Fruit fly (Drosophila melanogaster) ovary, adult (tissue): ENCODE data around the gene BicC.
A peak's percentile ranks its signal among the peaks of the same experiment; 100 is the strongest.

Experiments used
- CG17801 ChIP-seq: fragments of 200-800 bp; optimal IDR thresholded peaks from 2 replicates; lab custom pipeline; 2019; ENCODE audit warnings: missing biosample characterization, mild to moderate bottlenecking, missing genetic modification characterization, moderate library complexity; ENCODE audit not compliant: partially characterized antibody

The BicC gene

DNA sequence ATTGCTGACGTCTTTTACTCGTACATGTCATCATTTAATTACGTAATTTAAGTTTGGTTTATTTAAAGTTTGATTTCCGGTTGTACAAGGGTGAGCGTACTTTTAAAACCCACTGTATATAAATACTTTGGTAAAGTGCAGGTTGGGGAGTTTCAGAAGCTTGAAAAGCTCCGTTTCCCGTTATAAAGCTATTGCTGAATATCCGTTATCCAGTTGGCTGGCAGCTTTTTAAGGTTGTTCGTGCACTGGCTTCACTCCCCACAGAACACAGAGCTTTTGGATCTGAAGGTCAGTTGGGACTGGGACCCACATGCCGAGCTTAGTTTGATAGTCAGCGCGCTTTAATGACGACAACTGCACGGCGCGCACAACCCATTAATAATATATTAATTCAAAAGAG is at the start of gene BicC, which contains the start of gene CG45084:
Gene BicC (plus strand): TSS at position 321 of the 400 bp plus-strand sequence.
Gene CG45084 (plus strand): TSS at position 321 of the 400 bp plus-strand sequence.
- TF ChIP-seq CG17801 (GFP tag; lab: Kevin White, UChicago), result no peak

DNA sequence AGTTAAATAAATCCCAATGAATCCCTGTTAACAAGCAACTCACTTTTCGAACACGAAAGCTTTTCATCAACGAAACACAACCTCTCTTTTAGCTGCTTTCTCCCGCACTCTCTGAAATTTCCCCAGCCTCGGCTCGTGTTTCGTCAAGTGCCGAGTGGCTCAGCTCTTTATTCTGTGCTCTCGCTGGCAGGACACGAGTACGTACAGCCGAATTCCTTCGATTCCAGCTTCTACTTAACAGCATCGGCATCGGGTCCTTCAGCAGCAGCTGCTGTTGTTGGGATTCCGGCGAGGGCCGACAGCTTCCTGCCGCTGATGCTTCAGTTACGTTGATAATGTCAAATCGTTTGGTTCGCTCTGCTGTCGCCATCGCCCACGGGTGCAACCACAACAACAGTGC is 41.6 kb upstream of the BicC start, which contains the start of gene beat-Ic:
Gene beat-Ic (plus strand): TSS at position 93 of the 400 bp plus-strand sequence.
- TF ChIP-seq CG17801 (GFP tag; lab: Kevin White, UChicago), result no peak

DNA sequence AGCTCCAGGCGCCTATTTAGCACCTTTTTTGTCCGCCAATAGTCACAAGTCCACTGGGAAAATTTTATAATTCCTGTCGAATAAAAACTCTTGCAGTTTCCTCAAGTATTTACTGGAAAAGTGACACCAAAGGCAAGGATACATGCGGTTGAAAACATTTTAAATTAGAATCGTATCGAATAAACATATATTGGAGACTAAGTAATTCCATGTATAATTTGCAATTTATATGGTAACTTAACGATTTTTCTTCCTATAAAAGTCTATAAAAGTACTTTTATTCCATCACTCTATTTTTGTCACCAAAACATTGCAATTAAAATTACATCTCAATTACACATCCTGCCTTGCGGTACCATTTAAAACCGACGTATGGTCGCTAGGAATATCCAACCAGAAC is 38.3 kb upstream of the BicC start, which contains the start of gene CG34167:
Gene CG34167 (minus strand): TSS at position 101 of the 400 bp plus-strand sequence.
- no peak for TF ChIP-seq CG17801 (GFP tag; lab: Kevin White, UChicago)

DNA sequence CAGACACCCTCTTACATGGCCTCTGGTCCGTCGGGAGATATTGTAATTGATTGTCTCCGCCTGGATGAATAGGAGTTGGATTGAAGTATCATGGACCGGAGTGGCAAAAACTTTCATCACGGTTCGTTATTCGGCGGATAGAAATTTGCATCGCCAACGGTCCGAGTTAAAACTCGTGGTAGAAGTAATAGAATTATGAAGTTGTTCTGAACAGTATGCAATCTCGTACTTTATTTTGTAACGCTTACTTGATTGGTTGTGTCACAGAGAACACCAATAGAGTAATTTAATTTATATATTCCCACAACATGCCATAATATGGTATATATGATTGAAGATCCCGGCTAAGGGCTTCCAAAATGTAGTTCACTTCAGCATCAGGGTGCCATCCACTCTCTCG is 37.8 kb upstream of the BicC start, which contains the start of the genes CG13245 and CG43816:
Gene CG13245 (plus strand): TSS at position 301 of the 400 bp plus-strand sequence.
Gene CG43816 (plus strand): TSS at position 301 of the 400 bp plus-strand sequence.
- no peak for TF ChIP-seq CG17801 (GFP tag; lab: Kevin White, UChicago)

DNA sequence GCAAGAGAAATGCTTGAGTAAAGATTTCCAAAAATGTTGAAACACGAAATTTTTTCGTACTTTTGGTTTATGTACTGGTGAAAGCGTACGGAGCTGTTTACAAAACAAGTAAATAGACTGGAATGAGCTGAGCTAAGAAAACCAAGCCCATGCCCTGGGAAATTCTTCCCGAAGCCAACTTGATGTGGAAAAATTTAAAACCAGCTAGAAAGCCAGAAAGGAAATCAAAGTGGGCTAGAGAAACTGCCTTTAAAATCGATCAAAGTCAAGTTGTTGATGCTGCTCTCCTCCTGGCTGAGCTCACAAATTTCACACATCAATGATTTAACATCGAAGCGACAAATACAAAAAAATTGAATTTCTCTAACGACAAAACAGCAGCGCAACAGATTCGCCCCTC is 35.7 kb upstream of the BicC start, which contains the start of gene CG31820:
Gene CG31820 (minus strand): TSS at position 101 of the 400 bp plus-strand sequence.
- TF ChIP-seq CG17801 (GFP tag; lab: Kevin White, UChicago), result no peak

DNA sequence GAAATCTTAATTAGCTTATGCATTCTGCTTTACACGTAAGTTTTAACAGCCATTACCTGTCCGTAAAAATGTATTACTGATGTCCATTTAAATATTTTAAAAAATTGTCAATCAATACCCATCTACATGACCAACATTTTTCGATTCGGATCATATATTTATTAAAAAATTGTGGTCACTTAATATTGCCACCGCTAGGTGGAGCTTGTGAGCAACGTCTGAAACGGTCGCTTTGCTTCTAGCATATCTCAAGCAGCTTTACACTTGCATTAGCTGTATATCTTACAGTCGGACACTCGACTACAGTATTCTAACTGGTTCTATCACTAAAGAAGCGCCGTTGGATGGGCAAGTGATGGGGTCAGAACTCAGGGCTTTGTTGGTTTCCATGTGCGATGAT is 15.2 kb upstream of the BicC start:
- no peak for TF ChIP-seq CG17801 (GFP tag; lab: Kevin White, UChicago)

DNA sequence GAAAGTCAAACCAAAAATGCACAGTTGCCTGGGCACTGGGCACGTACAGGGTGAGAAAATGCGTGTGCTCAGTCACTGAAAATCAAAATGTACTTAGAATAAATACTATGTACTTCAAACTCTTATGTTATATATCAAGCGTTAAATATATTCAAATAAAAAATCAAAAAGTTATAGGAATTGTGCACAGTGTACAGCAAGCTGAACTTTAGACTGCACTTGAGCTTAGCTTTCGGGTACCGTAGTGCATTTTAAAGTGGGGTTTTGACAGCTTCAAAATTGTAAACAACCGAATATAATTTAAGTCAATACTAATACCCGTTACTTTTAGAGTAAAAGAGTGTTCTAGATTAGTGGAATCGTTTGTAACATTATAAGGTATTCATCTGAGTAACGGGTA is 1.6 kb upstream of the BicC start:
- peak; percentile 58 for TF ChIP-seq CG17801 (GFP tag; lab: Kevin White, UChicago)

DNA sequence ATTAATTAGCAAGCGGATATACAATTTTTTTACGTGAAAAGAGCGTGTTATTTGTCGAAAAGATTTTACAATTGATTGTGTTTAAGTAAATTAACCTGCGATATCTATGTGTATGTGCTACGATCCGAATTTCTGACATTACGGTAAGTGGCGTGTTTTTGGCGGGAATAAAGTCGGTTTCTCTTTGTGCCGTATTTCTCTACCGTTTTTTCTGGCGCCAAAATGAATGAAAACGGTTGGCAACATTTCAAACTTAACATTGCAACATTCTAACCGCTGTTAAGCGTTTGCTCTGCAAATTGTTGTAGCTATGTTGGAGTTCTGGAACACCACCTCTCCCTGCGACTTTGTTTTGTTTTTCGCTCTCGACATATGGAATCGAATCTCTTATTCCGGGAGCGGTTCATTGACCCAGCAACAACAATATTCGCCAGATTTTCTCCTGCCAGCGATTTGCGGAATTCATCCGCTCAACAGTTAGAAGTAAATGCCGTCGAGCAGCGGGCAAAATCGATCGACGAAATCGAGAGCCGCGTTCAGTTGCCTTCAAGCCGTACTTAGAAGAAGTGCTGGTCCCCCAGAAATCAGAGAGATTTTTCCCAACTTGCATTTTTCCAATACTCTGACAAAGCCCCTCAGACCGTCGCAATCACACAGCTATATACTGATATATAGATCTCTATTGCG is 681 bp downstream of the BicC start:
- no peak for TF ChIP-seq CG17801 (GFP tag; lab: Kevin White, UChicago)

DNA sequence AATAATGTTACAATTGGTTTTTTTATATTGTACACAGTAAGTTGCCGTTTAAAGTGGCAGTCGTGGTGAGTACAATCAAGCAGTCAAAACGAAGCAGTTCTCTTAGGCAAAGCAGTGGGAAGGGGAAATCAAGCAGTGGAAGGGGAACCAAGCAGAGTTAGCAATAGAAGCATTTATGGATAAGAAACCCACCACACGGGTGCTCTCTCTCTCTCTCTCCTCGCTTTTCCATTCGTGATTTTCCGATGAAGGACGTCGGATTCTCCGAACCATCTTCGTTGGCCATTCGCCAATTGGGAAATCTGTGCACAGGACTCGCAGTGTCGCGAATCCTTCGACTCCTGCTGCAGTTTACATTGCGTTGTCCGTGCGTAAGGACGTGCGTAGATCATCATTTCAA is 7.8 kb downstream of the BicC start, which contains the start of gene beat-Ia:
Gene beat-Ia (plus strand): TSS at position 319 of the 400 bp plus-strand sequence.
- TF ChIP-seq CG17801 (GFP tag; lab: Kevin White, UChicago), result no peak

DNA sequence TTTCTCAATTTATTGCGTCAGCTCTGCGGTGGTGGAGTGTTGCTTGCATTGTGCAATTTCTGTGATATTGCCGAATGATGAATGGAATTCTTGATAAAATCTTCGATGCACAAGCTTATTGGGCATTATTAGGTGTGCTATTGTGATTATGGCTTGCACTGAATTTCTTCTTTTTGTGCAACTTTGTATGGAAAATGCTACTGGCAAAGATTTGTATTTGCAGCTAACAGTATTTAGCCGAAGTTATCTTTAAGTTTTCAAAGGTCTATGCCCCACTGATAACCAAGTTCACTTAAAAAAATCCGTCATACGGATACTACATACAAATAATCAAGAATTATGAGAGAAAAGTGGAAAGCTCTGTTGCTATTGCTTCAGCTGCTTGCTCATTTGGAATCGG is 52.9 kb downstream of the BicC start, which contains the start of gene CG4891:
Gene CG4891 (plus strand): TSS at position 301 of the 400 bp plus-strand sequence.
- TF ChIP-seq CG17801 (GFP tag; lab: Kevin White, UChicago), result no peak
